Worm (Caenorhabditis elegans) whole organism, young adult: Measurements from ENCODE around the gene cya-2.
"Not testable (repeated sequence)": the region's sequence is repeated elsewhere in the genome, so short reads cannot be mapped to it uniquely, and the experiment has no call there.

Source experiments
- D2030.7 ChIP-seq: fragments of 200-800 bp; sonication (Bioruptor generic); IDR thresholded peaks from 2 replicates; pipeline ENCODE4 v1.3.6; 2022; ENCODE audit warnings: missing genetic modification reagents, missing genetic modification characterization, missing compliant biosample characterization
- F10E7.11 ChIP-seq: sonication (generic microtip); optimal IDR thresholded peaks from 2 replicates; lab custom pipeline; 2017; ENCODE audit warnings: mild to moderate bottlenecking, missing genetic modification characterization, moderate library complexity, missing compliant biosample characterization
- F22D6.2 ChIP-seq: sonication (generic microtip); optimal IDR thresholded peaks from 2 replicates; lab custom pipeline; 2016; ENCODE audit warnings: mild to moderate bottlenecking, missing genetic modification characterization, missing compliant biosample characterization
- K11D2.4 ChIP-seq: fragments of 200-800 bp; sonication (Bioruptor generic); IDR thresholded peaks from 2 replicates; pipeline ENCODE4 v1.3.6; 2022; ENCODE audit warnings: missing genetic modification reagents, missing genetic modification characterization, missing compliant biosample characterization
- T07F8.4 ChIP-seq: sonication (generic microtip); optimal IDR thresholded peaks from 2 replicates; lab custom pipeline; 2016; ENCODE audit warnings: mild to moderate bottlenecking, missing genetic modification characterization, moderate library complexity, missing compliant biosample characterization
- Y67H2A.10 ChIP-seq: fragments of 200-800 bp; sonication (Bioruptor generic); conservative IDR thresholded peaks from 2 replicates; pipeline ENCODE4 v1.3.6; 2022; ENCODE audit warnings: missing genetic modification reagents, missing genetic modification characterization, missing compliant biosample characterization
- akir-1 ChIP-seq: fragments of 200-800 bp; sonication (Bioruptor generic); optimal IDR thresholded peaks from 2 replicates; lab custom pipeline; 2018; ENCODE audit warnings: mild to moderate bottlenecking, missing genetic modification characterization, moderate library complexity, missing compliant biosample characterization
- ama-1 ChIP-seq, 3 experiments: fragments of 150-350 bp in 1 of 3; sonication (generic microtip) in 2 of 3; optimal IDR thresholded peaks; 2 replicates each; lab custom pipeline; 2014 to 2018; ENCODE audit warnings: missing biosample characterization in 2 of 3, missing genetic modification characterization in 2 of 3, missing genetic modification reagents in 2 of 3
- athp-1 ChIP-seq: sonication (generic microtip); optimal IDR thresholded peaks from 2 replicates; lab custom pipeline; 2017; ENCODE audit warnings: mild to moderate bottlenecking, missing genetic modification characterization, missing compliant biosample characterization
- attf-6 ChIP-seq: fragments of 200-800 bp; sonication (Bioruptor generic); IDR thresholded peaks from 2 replicates; pipeline ENCODE4 v1.3.6; 2022; ENCODE audit warnings: missing genetic modification reagents, missing genetic modification characterization, missing compliant biosample characterization
- die-1 ChIP-seq: sonication (generic microtip); optimal IDR thresholded peaks from 2 replicates; lab custom pipeline; 2016; ENCODE audit warnings: missing genotype, mild to moderate bottlenecking, missing genetic modification characterization, missing compliant biosample characterization
- efl-1 ChIP-seq: fragments of 150-350 bp; optimal IDR thresholded peaks from 2 replicates; lab custom pipeline; 2014; ENCODE audit warnings: missing biosample characterization, missing genetic modification reagents, missing genetic modification characterization
- egl-18 ChIP-seq: fragments of 200-800 bp; sonication (Bioruptor generic); IDR thresholded peaks from 2 replicates; pipeline ENCODE4 v1.3.6; 2022; ENCODE audit warnings: missing genetic modification reagents, missing genetic modification characterization, missing compliant biosample characterization
- egrh-3 ChIP-seq: fragments of 200-800 bp; sonication (Bioruptor generic); IDR thresholded peaks from 2 replicates; pipeline ENCODE4 v1.3.6; 2022; ENCODE audit warnings: missing genetic modification reagents, missing genetic modification characterization, missing compliant biosample characterization
- fkh-3 ChIP-seq: sonication (generic microtip); optimal IDR thresholded peaks from 2 replicates; lab custom pipeline; 2016; ENCODE audit warnings: mild to moderate bottlenecking, missing genetic modification characterization, missing compliant biosample characterization
- hmg-20 ChIP-seq: fragments of 200-800 bp; sonication (Bioruptor generic); IDR thresholded peaks from 2 replicates; pipeline ENCODE4 v1.3.6; 2022; ENCODE audit warnings: missing genetic modification reagents, missing genetic modification characterization, missing compliant biosample characterization
- hrde-1 ChIP-seq: sonication (generic microtip); optimal IDR thresholded peaks from 2 replicates; lab custom pipeline; 2016; ENCODE audit warnings: missing genetic modification characterization, mild to moderate bottlenecking, missing compliant biosample characterization, moderate library complexity, missing genotype, missing genetic modification reagents, borderline replicate concordance
- lin-35 ChIP-seq, 3 experiments: fragments of 150-350 bp in 2 of 3; sonication (generic microtip) in 1 of 3; optimal IDR thresholded peaks; 2 replicates each; lab custom pipeline; 2014 to 2018; ENCODE audit warnings: missing biosample characterization in 3 of 3, missing genetic modification characterization in 3 of 3, missing genetic modification reagents in 3 of 3
- lin-40 ChIP-seq: sonication (generic microtip); optimal IDR thresholded peaks from 2 replicates; lab custom pipeline; 2016; ENCODE audit warnings: missing genetic modification characterization, mild to moderate bottlenecking, missing compliant biosample characterization, missing genotype, missing genetic modification reagents
- lin-54 ChIP-seq: fragments of 200-800 bp; sonication (Bioruptor generic); optimal IDR thresholded peaks from 2 replicates; lab custom pipeline; 2018; ENCODE audit warnings: mild to moderate bottlenecking, missing genetic modification characterization, missing compliant biosample characterization
- lir-1 ChIP-seq: fragments of 200-800 bp; sonication (Bioruptor generic); conservative IDR thresholded peaks from 2 replicates; pipeline ENCODE4 v1.3.6; 2022; ENCODE audit warnings: missing genetic modification reagents, missing genetic modification characterization, missing compliant biosample characterization
- nhr-179 ChIP-seq: sonication (generic microtip); optimal IDR thresholded peaks from 2 replicates; lab custom pipeline; 2016; ENCODE audit warnings: mild to moderate bottlenecking, missing genetic modification characterization, missing compliant biosample characterization
- nhr-27 ChIP-seq: fragments of 200-800 bp; sonication (Bioruptor generic); optimal IDR thresholded peaks from 2 replicates; lab custom pipeline; 2018; ENCODE audit warnings: mild to moderate bottlenecking, missing genetic modification characterization, moderate library complexity, missing compliant biosample characterization
- nhr-80 ChIP-seq: sonication (generic microtip); optimal IDR thresholded peaks from 2 replicates; lab custom pipeline; 2016; ENCODE audit warnings: missing genetic modification characterization, missing compliant biosample characterization
- nhr-90 ChIP-seq: sonication (generic microtip); optimal IDR thresholded peaks from 2 replicates; lab custom pipeline; 2016; ENCODE audit warnings: missing genotype, mild to moderate bottlenecking, missing genetic modification characterization, missing compliant biosample characterization
- rcor-1 ChIP-seq: fragments of 200-800 bp; sonication (Bioruptor generic); IDR thresholded peaks from 2 replicates; pipeline ENCODE4 v1.3.6; 2022; ENCODE audit warnings: missing genetic modification reagents, missing genetic modification characterization, missing compliant biosample characterization
- rpc-1 ChIP-seq, 2 experiments: fragments of 150-350 bp in 1 of 2; sonication (generic microtip) in 1 of 2; optimal IDR thresholded peaks; 2 replicates each; lab custom pipeline; 2014 to 2018; ENCODE audit warnings: missing biosample characterization in 1 of 2, missing genetic modification characterization in 1 of 2, missing genetic modification reagents in 1 of 2, missing genotype in 1 of 2
- snpc-4 ChIP-seq, 5 experiments: fragments of 150-350 bp in 1 of 5; sonication (generic microtip) in 4 of 5; optimal IDR thresholded peaks; 2 replicates each; lab custom pipeline; 2014 to 2018; ENCODE audit warnings: missing genetic modification characterization in 5 of 5, missing biosample characterization in 3 of 5, antibody characterized with exemption in 2 of 5, mild to moderate bottlenecking in 2 of 5, missing compliant biosample characterization in 2 of 5, missing genotype in 2 of 5, moderate library complexity in 2 of 5, missing genetic modification reagents in 1 of 5
- tbp1 ChIP-seq: fragments of 200-800 bp; sonication (Bioruptor generic); optimal IDR thresholded peaks from 2 replicates; lab custom pipeline; 2018; ENCODE audit warnings: mild to moderate bottlenecking, missing genetic modification characterization, missing compliant biosample characterization
- tbx-9 ChIP-seq: sonication (generic microtip); optimal IDR thresholded peaks from 2 replicates; lab custom pipeline; 2016; ENCODE audit warnings: borderline replicate concordance, missing genetic modification characterization, inconsistent platforms, missing compliant biosample characterization
- unc-62 ChIP-seq: fragments of 150-350 bp; optimal IDR thresholded peaks from 2 replicates; lab custom pipeline; 2014; ENCODE audit warnings: missing biosample characterization, missing genetic modification reagents, missing genetic modification characterization
- zfh-2 ChIP-seq: fragments of 200-800 bp; sonication (Bioruptor generic); conservative IDR thresholded peaks from 2 replicates; pipeline ENCODE4 v1.3.6; 2022; ENCODE audit warnings: missing genetic modification reagents, missing genetic modification characterization, missing compliant biosample characterization
- ztf-18 ChIP-seq: sonication (generic microtip); optimal IDR thresholded peaks from 2 replicates; lab custom pipeline; 2016; ENCODE audit warnings: missing genotype, mild to moderate bottlenecking, missing genetic modification characterization, missing compliant biosample characterization
- ztf-25 ChIP-seq: fragments of 200-800 bp; sonication (Bioruptor generic); IDR thresholded peaks from 2 replicates; pipeline ENCODE4 v1.3.6; 2022; ENCODE audit warnings: missing genetic modification reagents, missing genetic modification characterization, missing compliant biosample characterization
- ztf-6 ChIP-seq: fragments of 200-800 bp; sonication (Bioruptor generic); IDR thresholded peaks from 2 replicates; pipeline ENCODE4 v1.3.6; 2022; ENCODE audit warnings: missing genetic modification reagents, missing genetic modification characterization, missing compliant biosample characterization

Gene cya-2

DNA sequence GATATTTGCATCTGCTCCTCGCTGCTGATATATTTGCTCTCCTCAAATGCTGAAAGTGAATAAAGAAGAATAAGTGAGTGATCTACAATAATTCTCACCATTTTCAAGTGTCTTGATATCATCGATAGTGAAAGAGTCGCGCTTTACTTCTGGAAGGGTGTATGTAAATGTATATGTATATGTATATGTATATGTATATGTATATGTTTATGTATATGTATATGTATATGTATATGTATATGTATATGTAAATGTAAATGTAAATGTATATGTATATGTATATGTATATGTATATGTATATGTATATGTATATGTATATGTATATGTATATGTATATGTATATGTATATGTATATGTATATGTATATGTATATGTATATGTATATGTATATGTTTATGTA lies 22.7 kb downstream of the cya-2 start, which contains the start of gene ceh-84:
Gene ceh-84 (minus strand): TSS at position 101 of the 400 bp plus-strand sequence.
- TF ChIP-seq egl-18 (GFP tag; lab: Robert Waterston, UW); akir-1; hrde-1 (tag; lab: Kevin White, UChicago): not testable (repeated sequence)

DNA sequence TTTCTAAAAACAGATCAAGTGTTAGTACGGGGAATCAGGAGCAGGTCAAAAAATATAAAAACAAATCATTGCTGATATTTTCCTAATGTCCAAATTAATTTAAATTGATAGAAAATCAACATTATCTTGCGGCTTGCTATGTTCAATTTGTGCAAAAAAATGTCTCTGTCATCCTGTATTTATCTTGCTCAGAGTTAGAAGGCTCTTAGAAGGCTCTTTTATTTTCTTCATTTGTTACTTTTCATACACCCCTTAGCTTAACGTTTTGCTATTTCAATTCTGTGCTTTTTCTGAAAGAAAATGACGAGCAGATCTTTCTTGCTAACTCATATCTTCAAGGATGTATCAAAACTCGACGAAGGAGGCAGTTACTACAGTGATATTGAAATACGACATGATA lies 24.9 kb downstream of the cya-2 start, which contains the start of gene math-19:
Gene math-19 (plus strand): TSS at position 301 of the 400 bp plus-strand sequence.
- not testable (repeated sequence) for TF ChIP-seq D2030.7 (GFP tag; lab: Robert Waterston, UW); efl-1 (GFP tag; lab: Kevin White, UChicago); athp-1 (tag; lab: Kevin White, UChicago)

DNA sequence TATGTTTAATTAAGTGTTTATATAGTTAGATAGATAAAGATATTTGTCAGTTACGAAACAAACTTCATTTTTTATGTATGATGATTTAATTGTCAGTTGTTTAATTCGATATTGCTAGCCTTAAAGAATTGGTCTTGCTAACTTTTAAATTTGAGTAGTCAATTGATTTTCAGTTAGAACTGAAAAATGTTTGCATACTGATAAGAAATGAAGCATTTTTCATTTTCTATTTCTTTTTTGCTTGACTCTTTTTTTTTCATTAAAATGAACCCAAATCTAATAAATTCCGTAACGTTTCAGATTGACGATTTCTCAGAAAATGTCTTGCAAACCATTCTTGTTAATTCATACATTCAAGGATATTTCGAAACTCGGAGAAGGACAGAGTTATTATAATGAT lies 27.2 kb downstream of the cya-2 start, which contains the start of gene math-20:
Gene math-20 (plus strand): TSS at position 301 of the 400 bp plus-strand sequence.
- no peak for TF ChIP-seq ztf-25 (GFP tag; lab: Robert Waterston, UW)
- TF ChIP-seq rcor-1: no peak
- no peak for TF ChIP-seq tbx-9
- no peak for TF ChIP-seq snpc-4 (GFP tag; optimal IDR thresholded peaks at IDR 0.05; lab: Kevin White, UChicago)
- TF ChIP-seq snpc-4 (tag; optimal IDR thresholded peaks at IDR 0.05; lab: Kevin White, UChicago): no peak
- no peak for TF ChIP-seq attf-6
- no peak for TF ChIP-seq lir-1
- no peak for TF ChIP-seq unc-62 (GFP tag; lab: Kevin White, UChicago)
- no peak for TF ChIP-seq ztf-6 (GFP tag; lab: Robert Waterston, UW)

DNA sequence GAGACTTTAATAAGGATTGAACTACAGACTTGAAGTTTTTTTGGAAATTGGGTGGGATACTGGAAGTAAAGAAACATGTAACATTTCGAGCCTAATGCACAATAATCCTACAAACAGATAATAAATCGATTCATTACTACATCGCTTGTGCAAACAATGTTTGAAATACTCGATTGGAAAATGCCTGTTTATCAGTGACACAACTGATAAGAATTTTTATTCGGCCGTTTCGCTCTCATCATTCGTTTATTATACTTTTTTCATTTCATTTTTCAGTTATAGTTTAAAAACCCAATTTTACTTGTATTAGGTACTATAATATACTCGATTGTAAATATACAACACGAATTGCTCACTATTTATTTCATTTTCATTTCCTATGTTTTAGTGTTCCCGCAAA lies 27.7 kb downstream of the cya-2 start:
- TF ChIP-seq lin-40 (no peak), nhr-80 (tag; lab: Kevin White, UChicago) (peak; percentile 27)

DNA sequence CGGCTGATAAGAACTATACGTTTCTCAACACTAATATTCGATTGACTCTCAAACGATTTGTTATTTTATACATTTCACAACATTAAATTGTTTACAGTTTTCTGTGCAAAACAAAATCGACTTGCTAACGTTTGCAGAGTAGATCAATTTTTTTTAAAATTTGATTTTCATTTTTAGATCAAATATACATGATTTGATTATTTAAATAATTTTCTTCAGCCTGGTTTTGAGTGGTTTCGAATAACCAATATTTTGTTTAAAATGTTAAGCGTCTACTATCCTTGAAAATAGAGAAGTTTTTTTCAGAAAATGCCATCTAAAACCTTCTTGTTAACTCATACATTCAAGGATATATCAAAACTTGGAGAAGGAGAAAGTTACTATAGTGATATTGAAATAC lies 29.7 kb downstream of the cya-2 start, which contains the start of gene math-21:
Gene math-21 (plus strand): TSS at position 301 of the 400 bp plus-strand sequence.
- TF ChIP-seq ztf-18 (tag; lab: Kevin White, UChicago) (no peak), nhr-80 (tag; lab: Kevin White, UChicago) (peak; percentile 10)

DNA sequence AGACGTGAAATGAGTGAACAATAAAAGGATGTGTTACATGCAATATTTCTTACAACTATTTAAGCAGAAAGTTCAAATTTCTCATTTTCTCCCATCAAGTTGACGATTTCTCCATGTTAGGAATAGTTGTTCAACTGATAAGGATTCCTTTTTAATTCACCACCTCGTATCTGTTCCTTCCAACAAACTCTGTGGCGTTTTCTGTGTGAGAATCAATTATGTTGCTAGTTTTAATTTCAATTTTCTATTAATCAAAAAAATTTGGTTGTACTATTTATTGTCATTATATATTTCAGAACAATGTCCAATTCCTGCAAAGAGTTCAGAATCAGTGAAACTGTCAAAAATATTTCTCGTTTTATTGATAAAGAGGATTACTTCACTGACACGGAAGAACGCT lies 34.4 kb downstream of the cya-2 start, which contains the start of gene math-44:
Gene math-44 (plus strand): TSS at position 301 of the 400 bp plus-strand sequence.
- TF ChIP-seq rcor-1 (no peak), attf-6 (no peak), F22D6.2 (no peak), lin-35 (GFP tag; optimal IDR thresholded peaks at IDR 0.05; lab: Kevin White, UChicago) (no peak), Y67H2A.10 (no peak), efl-1 (GFP tag; lab: Kevin White, UChicago) (no peak), nhr-80 (tag; lab: Kevin White, UChicago) (peak; percentile 4)
- TF ChIP-seq, all 124 proteins: peak for 1

DNA sequence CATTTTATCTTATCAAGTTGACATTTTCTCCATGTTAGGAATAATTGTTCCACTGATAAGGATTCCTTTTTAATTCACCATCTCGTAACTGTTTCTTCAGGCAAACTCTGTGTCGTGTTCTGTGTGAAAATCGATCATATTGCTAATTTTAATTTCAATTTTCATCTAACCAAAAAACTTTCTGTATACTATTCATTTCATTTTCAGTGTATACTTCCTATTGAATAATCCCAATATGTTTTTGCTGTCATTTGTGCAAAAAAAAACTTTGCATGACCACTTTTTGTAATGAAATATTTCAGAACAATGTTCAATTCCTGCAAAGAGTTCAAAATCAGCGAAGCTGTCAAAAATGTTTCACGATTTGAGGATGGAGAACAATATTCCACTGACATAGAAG lies 36.4 kb downstream of the cya-2 start, which contains the start of gene Y16E11A.4:
Gene Y16E11A.4 (plus strand): TSS at position 301 of the 400 bp plus-strand sequence.
- TF ChIP-seq nhr-179 (tag; lab: Kevin White, UChicago) (no peak), hmg-20 (no peak), nhr-27 (tag; lab: Kevin White, UChicago) (no peak), lin-54 (GFP tag; lab: Kevin White, UChicago) (no peak), rcor-1 (no peak), fkh-3 (tag; lab: Kevin White, UChicago) (no peak), egl-18 (GFP tag; lab: Robert Waterston, UW) (no peak), F10E7.11 (tag; lab: Kevin White, UChicago) (no peak), K11D2.4 (no peak), ama-1 (optimal IDR thresholded peaks at IDR 0.05; lab: Kevin White, UChicago) (no peak), ama-1 (GFP tag; optimal IDR thresholded peaks at IDR 0.05; lab: Kevin White, UChicago) (no peak), nhr-90 (tag; lab: Kevin White, UChicago) (no peak), egrh-3 (GFP tag; lab: Robert Waterston, UW) (no peak), rpc-1 (optimal IDR thresholded peaks at IDR 0.05; lab: Kevin White, UChicago) (no peak), rpc-1 (tag; optimal IDR thresholded peaks at IDR 0.05; lab: Kevin White, UChicago) (no peak), T07F8.4 (tag; lab: Kevin White, UChicago) (no peak), die-1 (tag; lab: Kevin White, UChicago) (no peak), zfh-2 (GFP tag; lab: Robert Waterston, UW) (no peak), tbp1 (no peak)
